Worm (Caenorhabditis elegans) whole organism, young adult: Measurements from ENCODE around the gene his-62.
"Not testable (repeated sequence)": the region's sequence is repeated elsewhere in the genome, so short reads cannot be mapped to it uniquely, and the experiment has no call there.

Source experiments
- B0336.3 ChIP-seq: fragments of 200-800 bp; sonication (Bioruptor generic); IDR thresholded peaks from 2 replicates; pipeline ENCODE4 v1.3.6; 2022; ENCODE audit warnings: missing genetic modification characterization, missing compliant biosample characterization
- C17E4.6 ChIP-seq: fragments of 200-800 bp; sonication (Bioruptor generic); IDR thresholded peaks from 2 replicates; pipeline ENCODE4 v1.3.6; 2022; ENCODE audit warnings: missing genetic modification reagents, missing genetic modification characterization, missing compliant biosample characterization
- F22D6.2 ChIP-seq: sonication (generic microtip); optimal IDR thresholded peaks from 2 replicates; lab custom pipeline; 2016; ENCODE audit warnings: mild to moderate bottlenecking, missing genetic modification characterization, missing compliant biosample characterization
- F49E8.2 ChIP-seq: sonication (generic microtip); optimal IDR thresholded peaks from 3 replicates; lab custom pipeline; 2017; ENCODE audit warnings: missing genetic modification characterization, mild to moderate bottlenecking, missing compliant biosample characterization, antibody characterized with exemption, moderate library complexity; ENCODE audit not compliant: insufficient read depth
- F55B11.4 ChIP-seq: sonication (generic microtip); optimal IDR thresholded peaks from 2 replicates; lab custom pipeline; 2016; ENCODE audit warnings: missing compliant biosample characterization, missing genetic modification characterization, borderline replicate concordance; ENCODE audit not compliant: insufficient read depth
- F57A8.1 ChIP-seq: fragments of 200-800 bp; sonication (Bioruptor generic); optimal IDR thresholded peaks from 2 replicates; lab custom pipeline; 2018; ENCODE audit warnings: mild to moderate bottlenecking, missing genetic modification characterization, moderate library complexity, missing compliant biosample characterization
- K11D2.4 ChIP-seq: fragments of 200-800 bp; sonication (Bioruptor generic); IDR thresholded peaks from 2 replicates; pipeline ENCODE4 v1.3.6; 2022; ENCODE audit warnings: missing genetic modification reagents, missing genetic modification characterization, missing compliant biosample characterization
- K12H6.12 ChIP-seq: fragments of 200-800 bp; sonication (Bioruptor generic); optimal IDR thresholded peaks from 2 replicates; lab custom pipeline; 2018; ENCODE audit warnings: mild to moderate bottlenecking, missing genetic modification characterization, missing compliant biosample characterization
- T26A5.8 ChIP-seq: sonication (generic microtip); optimal IDR thresholded peaks from 2 replicates; lab custom pipeline; 2016; ENCODE audit warnings: missing genetic modification characterization, missing compliant biosample characterization
- Y79H2A.3 ChIP-seq: fragments of 200-800 bp; sonication (Bioruptor generic); conservative IDR thresholded peaks from 2 replicates; pipeline ENCODE4 v1.3.6; 2022; ENCODE audit warnings: missing genetic modification reagents, missing genetic modification characterization, missing compliant biosample characterization
- Y95B8A.8 ChIP-seq: fragments of 200-800 bp; sonication (Bioruptor generic); IDR thresholded peaks from 2 replicates; pipeline ENCODE4 v1.3.6; 2022; ENCODE audit warnings: missing genetic modification reagents, missing genetic modification characterization, missing compliant biosample characterization
- aptf-3 ChIP-seq: fragments of 200-800 bp; sonication (Bioruptor generic); IDR thresholded peaks from 2 replicates; pipeline ENCODE4 v1.3.6; 2022; ENCODE audit warnings: missing genetic modification characterization, missing compliant biosample characterization
- atf-7 ChIP-seq: sonication (generic microtip); optimal IDR thresholded peaks from 2 replicates; lab custom pipeline; 2017; ENCODE audit warnings: mild to moderate bottlenecking, missing genetic modification characterization, missing compliant biosample characterization
- athp-1 ChIP-seq: sonication (generic microtip); optimal IDR thresholded peaks from 2 replicates; lab custom pipeline; 2017; ENCODE audit warnings: mild to moderate bottlenecking, missing genetic modification characterization, missing compliant biosample characterization
- attf-5 ChIP-seq: fragments of 200-800 bp; sonication (Bioruptor generic); optimal IDR thresholded peaks from 2 replicates; lab custom pipeline; 2018; ENCODE audit warnings: mild to moderate bottlenecking, missing genetic modification characterization, missing compliant biosample characterization
- bed-1 ChIP-seq: fragments of 200-800 bp; sonication (Bioruptor generic); IDR thresholded peaks from 2 replicates; pipeline ENCODE4 v1.3.6; 2022; ENCODE audit warnings: missing genetic modification reagents, missing genetic modification characterization, missing compliant biosample characterization
- cebp-2 ChIP-seq: fragments of 200-800 bp; sonication (Bioruptor generic); IDR thresholded peaks from 2 replicates; pipeline ENCODE4 v1.3.6; 2022; ENCODE audit warnings: missing genetic modification characterization, missing compliant biosample characterization
- ceh-40 ChIP-seq: fragments of 200-800 bp; sonication (Bioruptor generic); IDR thresholded peaks from 2 replicates; pipeline ENCODE4 v1.3.6; 2022; ENCODE audit warnings: missing genetic modification characterization, missing compliant biosample characterization
- ceh-79 ChIP-seq: sonication (generic microtip); optimal IDR thresholded peaks from 2 replicates; lab custom pipeline; 2017; ENCODE audit warnings: mild to moderate bottlenecking, missing genetic modification characterization, missing compliant biosample characterization
- ceh-91 ChIP-seq: fragments of 200-800 bp; sonication (Bioruptor generic); IDR thresholded peaks from 2 replicates; pipeline ENCODE4 v1.3.6; 2022; ENCODE audit warnings: missing genetic modification reagents, missing genetic modification characterization, missing compliant biosample characterization
- dpl-1 ChIP-seq: fragments of 150-350 bp; optimal IDR thresholded peaks from 2 replicates; lab custom pipeline; 2014; ENCODE audit warnings: missing biosample characterization, missing genetic modification reagents, missing genetic modification characterization
- egl-18 ChIP-seq: fragments of 200-800 bp; sonication (Bioruptor generic); IDR thresholded peaks from 2 replicates; pipeline ENCODE4 v1.3.6; 2022; ENCODE audit warnings: missing genetic modification reagents, missing genetic modification characterization, missing compliant biosample characterization
- egl-44 ChIP-seq: fragments of 200-800 bp; sonication (Bioruptor generic); IDR thresholded peaks from 2 replicates; pipeline ENCODE4 v1.3.6; 2022; ENCODE audit warnings: missing genetic modification reagents, missing genetic modification characterization, missing compliant biosample characterization
- egrh-3 ChIP-seq: fragments of 200-800 bp; sonication (Bioruptor generic); IDR thresholded peaks from 2 replicates; pipeline ENCODE4 v1.3.6; 2022; ENCODE audit warnings: missing genetic modification reagents, missing genetic modification characterization, missing compliant biosample characterization
- ekl-4 ChIP-seq: fragments of 200-800 bp; sonication (Bioruptor generic); IDR thresholded peaks from 2 replicates; pipeline ENCODE4 v1.3.6; 2022; ENCODE audit warnings: missing genetic modification reagents, missing genetic modification characterization, missing compliant biosample characterization
- hlh-12 ChIP-seq: sonication (generic microtip); optimal IDR thresholded peaks from 2 replicates; lab custom pipeline; 2016; ENCODE audit warnings: missing genetic modification characterization, missing compliant biosample characterization
- hmg-1.2 ChIP-seq: fragments of 200-800 bp; sonication (Bioruptor generic); IDR thresholded peaks from 2 replicates; pipeline ENCODE4 v1.3.6; 2022; ENCODE audit warnings: missing genetic modification reagents, missing genetic modification characterization, missing compliant biosample characterization
- hrde-1 ChIP-seq: sonication (generic microtip); optimal IDR thresholded peaks from 2 replicates; lab custom pipeline; 2016; ENCODE audit warnings: missing genetic modification characterization, mild to moderate bottlenecking, missing compliant biosample characterization, moderate library complexity, missing genotype, missing genetic modification reagents, borderline replicate concordance
- hsf-1 ChIP-seq: fragments of 200-800 bp; sonication (Bioruptor generic); IDR thresholded peaks from 2 replicates; pipeline ENCODE4 v1.3.6; 2022; ENCODE audit warnings: missing genetic modification reagents, missing genetic modification characterization, missing compliant biosample characterization
- lin-35 ChIP-seq, 3 experiments: fragments of 150-350 bp in 2 of 3; sonication (generic microtip) in 1 of 3; optimal IDR thresholded peaks; 2 replicates each; lab custom pipeline; 2014 to 2018; ENCODE audit warnings: missing biosample characterization in 3 of 3, missing genetic modification characterization in 3 of 3, missing genetic modification reagents in 3 of 3
- lin-54 ChIP-seq: fragments of 200-800 bp; sonication (Bioruptor generic); optimal IDR thresholded peaks from 2 replicates; lab custom pipeline; 2018; ENCODE audit warnings: mild to moderate bottlenecking, missing genetic modification characterization, missing compliant biosample characterization
- lir-1 ChIP-seq: fragments of 200-800 bp; sonication (Bioruptor generic); conservative IDR thresholded peaks from 2 replicates; pipeline ENCODE4 v1.3.6; 2022; ENCODE audit warnings: missing genetic modification reagents, missing genetic modification characterization, missing compliant biosample characterization
- lsl-1 ChIP-seq: fragments of 200-800 bp; sonication (Bioruptor generic); optimal IDR thresholded peaks from 2 replicates; lab custom pipeline; 2018; ENCODE audit warnings: mild to moderate bottlenecking, missing genetic modification characterization, moderate library complexity, missing compliant biosample characterization
- mel-28 ChIP-seq: sonication (generic microtip); optimal IDR thresholded peaks from 2 replicates; lab custom pipeline; 2016; ENCODE audit warnings: borderline replicate concordance, mild to moderate bottlenecking, missing genetic modification characterization, missing compliant biosample characterization
- mxl-1 ChIP-seq: sonication (generic microtip); optimal IDR thresholded peaks from 2 replicates; lab custom pipeline; 2016; ENCODE audit warnings: missing genetic modification characterization, missing compliant biosample characterization
- pbrm-1 ChIP-seq: fragments of 200-800 bp; sonication (Bioruptor generic); IDR thresholded peaks from 2 replicates; pipeline ENCODE4 v1.3.6; 2022; ENCODE audit warnings: missing genetic modification reagents, missing genetic modification characterization, missing compliant biosample characterization
- rcor-1 ChIP-seq: fragments of 200-800 bp; sonication (Bioruptor generic); IDR thresholded peaks from 2 replicates; pipeline ENCODE4 v1.3.6; 2022; ENCODE audit warnings: missing genetic modification reagents, missing genetic modification characterization, missing compliant biosample characterization
- sea-2 ChIP-seq: fragments of 200-800 bp; sonication (Bioruptor generic); IDR thresholded peaks from 2 replicates; pipeline ENCODE4 v1.3.6; 2022; ENCODE audit warnings: missing genetic modification characterization, missing compliant biosample characterization
- snpc-1.3 ChIP-seq: sonication (generic microtip); optimal IDR thresholded peaks from 2 replicates; lab custom pipeline; 2017; ENCODE audit warnings: missing genetic modification characterization, mild to moderate bottlenecking, missing compliant biosample characterization, antibody characterized with exemption, moderate library complexity, missing genotype, missing genetic modification reagents; ENCODE audit not compliant: insufficient read depth
- snpc-4 ChIP-seq, 5 experiments: fragments of 150-350 bp in 1 of 5; sonication (generic microtip) in 4 of 5; optimal IDR thresholded peaks; 2 replicates each; lab custom pipeline; 2014 to 2018; ENCODE audit warnings: missing genetic modification characterization in 5 of 5, missing biosample characterization in 3 of 5, antibody characterized with exemption in 2 of 5, mild to moderate bottlenecking in 2 of 5, missing compliant biosample characterization in 2 of 5, missing genotype in 2 of 5, moderate library complexity in 2 of 5, missing genetic modification reagents in 1 of 5
- somi-1 ChIP-seq: fragments of 200-800 bp; sonication (Bioruptor generic); optimal IDR thresholded peaks from 2 replicates; lab custom pipeline; 2018; ENCODE audit warnings: mild to moderate bottlenecking, missing genetic modification characterization, missing compliant biosample characterization
- ztf-3 ChIP-seq: fragments of 200-800 bp; sonication (Bioruptor generic); optimal IDR thresholded peaks from 2 replicates; lab custom pipeline; 2018; ENCODE audit warnings: mild to moderate bottlenecking, missing genetic modification characterization, missing compliant biosample characterization

Gene his-62

ce11 chrIV:7477697-7478096 is 8.6 kb upstream of the his-62 start (continued):
- TF ChIP-seq B0336.3 (0 out of 2 replicates have a peak, but pooled peaks have one; percentile 17), somi-1 (no peak), mxl-1 (tag; lab: Kevin White, UChicago) (no peak), K11D2.4 (GFP tag; lab: Robert Waterston, UW) (no peak), dpl-1 (peak; percentile 98), mel-28 (tag; lab: Kevin White, UChicago) (no peak), T26A5.8 (tag; lab: Kevin White, UChicago) (no peak), F57A8.1 (GFP tag; lab: Kevin White, UChicago) (no peak), C17E4.6 (GFP tag; lab: Robert Waterston, UW) (peak; percentile 59; the same call in 1 of the 2 replicates), athp-1 (tag; lab: Kevin White, UChicago) (peak; percentile 37), ztf-3 (GFP tag; lab: Kevin White, UChicago) (no peak), atf-7 (tag; lab: Kevin White, UChicago) (no peak), lin-35 (GFP tag; optimal IDR thresholded peaks at IDR 0.05; lab: Kevin White, UChicago) (peak in 2 of 3 experiments; percentile 25 to 64), F22D6.2 (tag; lab: Kevin White, UChicago) (no peak), hsf-1 (peak; percentile 73; the same call in 1 of the 2 replicates), cebp-2 (no peak), lsl-1 (GFP tag; lab: Kevin White, UChicago) (peak; percentile 98), F49E8.2 (tag; lab: Kevin White, UChicago) (peak; percentile 84), hlh-12 (tag; lab: Kevin White, UChicago) (no peak), K12H6.12 (no peak), egl-18 (GFP tag; lab: Robert Waterston, UW) (no peak), lir-1 (GFP tag; lab: Robert Waterston, UW) (peak; percentile 48; the same call in 1 of the 2 replicates)

DNA sequence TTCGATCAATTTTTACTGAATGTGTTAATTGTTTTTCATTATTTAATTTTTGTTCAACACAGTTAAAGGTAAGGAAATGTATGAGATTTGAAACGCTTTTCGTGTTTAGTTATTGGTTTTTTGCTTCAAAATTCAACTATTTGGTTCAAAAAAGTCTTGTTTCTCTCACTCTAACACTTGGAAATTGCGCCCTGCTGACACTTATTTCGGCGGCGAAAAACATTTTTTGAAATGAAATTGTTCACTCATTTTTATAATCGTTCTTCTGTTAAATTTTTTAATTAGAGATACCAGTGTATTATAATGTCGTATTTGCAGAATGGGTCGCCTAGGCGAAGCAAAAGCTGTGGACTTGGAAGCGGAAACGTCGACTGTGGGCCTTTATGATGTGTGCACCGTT is 8.2 kb upstream of the his-62 start, which contains the start of gene rod-1:
TSS of gene rod-1 (plus strand) at position 319 of the 400 bp plus-strand sequence.
- TF ChIP-seq F22D6.2 (tag; lab: Kevin White, UChicago): no peak
- no peak for TF ChIP-seq ceh-79 (tag; lab: Kevin White, UChicago)
- TF ChIP-seq snpc-1.3 (tag; lab: Kevin White, UChicago): no peak
- TF ChIP-seq pbrm-1: peak; percentile 41; the same call in 1 of the 2 replicates
- no peak for TF ChIP-seq attf-5 (GFP tag; lab: Kevin White, UChicago)
- 0 out of 2 replicates have a peak, but pooled peaks have one; percentile 8 for TF ChIP-seq hmg-1.2 (GFP tag; lab: Robert Waterston, UW)
- TF ChIP-seq F49E8.2 (tag; lab: Kevin White, UChicago): no peak
- TF ChIP-seq ekl-4 (GFP tag; lab: Robert Waterston, UW): no peak
- TF ChIP-seq ceh-91: no peak
- no peak for TF ChIP-seq F55B11.4 (tag; lab: Kevin White, UChicago)
- no peak for TF ChIP-seq aptf-3
- TF ChIP-seq ceh-40: no peak
- no peak for TF ChIP-seq bed-1 (GFP tag; lab: Robert Waterston, UW)

DNA sequence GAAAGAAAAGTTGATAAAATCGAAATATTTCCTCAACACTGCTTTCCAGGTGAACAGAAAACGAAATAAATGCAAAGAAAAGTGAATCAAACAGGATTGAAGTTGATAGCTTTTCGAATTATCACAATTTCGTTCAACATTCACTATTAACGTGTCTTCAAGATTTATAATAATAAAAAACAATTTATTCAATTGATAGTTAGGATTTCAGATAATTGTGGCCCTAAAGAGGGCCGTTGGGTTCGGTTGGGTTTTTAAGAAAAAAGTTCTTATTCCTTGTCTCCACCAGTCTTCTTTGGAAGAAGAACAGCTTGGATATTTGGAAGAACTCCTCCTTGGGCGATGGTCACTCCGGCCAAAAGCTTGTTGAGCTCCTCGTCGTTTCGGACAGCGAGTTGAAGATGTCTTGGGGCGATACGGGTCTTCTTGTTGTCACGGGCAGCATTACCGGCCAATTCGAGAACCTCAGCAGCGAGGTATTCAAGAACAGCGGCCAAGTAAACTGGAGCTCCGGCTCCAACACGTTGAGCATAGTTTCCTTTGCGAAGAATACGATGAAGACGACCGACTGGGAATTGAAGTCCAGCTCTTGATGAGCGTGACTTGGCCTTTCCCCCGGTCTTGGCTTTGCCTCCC is 662 bp upstream of the his-62 start:
- TF ChIP-seq Y79H2A.3 (GFP tag; lab: Robert Waterston, UW): peak; percentile 49; the same call in 1 of the 2 replicates
- TF ChIP-seq sea-2: 0 out of 2 replicates have a peak, but pooled peaks have one; percentile 69
- TF ChIP-seq snpc-4 (GFP tag; optimal IDR thresholded peaks at IDR 0.05; lab: Kevin White, UChicago): not testable (repeated sequence)
- TF ChIP-seq snpc-4 (tag; optimal IDR thresholded peaks at IDR 0.05; lab: Kevin White, UChicago): peak in 1 of 4 experiments; percentile 43
- TF ChIP-seq lsl-1 (GFP tag; lab: Kevin White, UChicago): peak; percentile 31
- peak; percentile 25; the same call in 1 of the 2 replicates for TF ChIP-seq rcor-1 (GFP tag; lab: Robert Waterston, UW)
- peak; percentile 53; the same call in 1 of the 2 replicates for TF ChIP-seq egl-44 (GFP tag; lab: Robert Waterston, UW)
- TF ChIP-seq ceh-40: 0 out of 2 replicates have a peak, but pooled peaks have one; percentile 3
- peak; percentile 37; the same call in 1 of the 2 replicates for TF ChIP-seq ekl-4 (GFP tag; lab: Robert Waterston, UW)
- 0 out of 2 replicates have a peak, but pooled peaks have one; percentile 34 for TF ChIP-seq B0336.3
- TF ChIP-seq lin-54: peak; percentile 47
- peak; percentile 2 for TF ChIP-seq snpc-1.3 (tag; lab: Kevin White, UChicago)
- TF ChIP-seq hrde-1 (tag; lab: Kevin White, UChicago): peak; percentile 92
- TF ChIP-seq egrh-3: peak; percentile 40; the same call in 1 of the 2 replicates
- TF ChIP-seq F49E8.2 (tag; lab: Kevin White, UChicago): peak; percentile 49
- peak; percentile 51; the same call in 1 of the 2 replicates for TF ChIP-seq Y95B8A.8 (GFP tag; lab: Robert Waterston, UW)
